Fruit fly (Drosophila melanogaster): Measurements from ENCODE around the gene CG10274.
A peak's percentile ranks its signal among the peaks of the same experiment; 100 is the strongest.

dm6 chr3L:6218517-6219155, 37.0 kb upstream of the CG10274 start:
- TF ChIP-seq cic (GFP tag; optimal IDR thresholded peaks at IDR 0.05) = no peak
- TF ChIP-seq Hr96 (GFP tag; optimal IDR thresholded peaks at IDR 0.05) = no peak
- TF ChIP-seq Crg-1 (GFP tag; optimal IDR thresholded peaks at IDR 0.05) = no peak
- TF ChIP-seq kay (GFP tag; ENCODE audit: borderline replicate concordance) = peak; percentile 86
- no peak for TF ChIP-seq CG1620 (GFP tag; optimal IDR thresholded peaks at IDR 0.05)
- no peak for TF ChIP-seq CG33017 (tag; optimal IDR thresholded peaks at IDR 0.05)
- TF ChIP-seq CG7045 (GFP tag; optimal IDR thresholded peaks at IDR 0.05) = no peak

All from whole organism, adult.